Worm (Caenorhabditis elegans): ENCODE data around the gene srb-5.

srb-5 gene

DNA sequence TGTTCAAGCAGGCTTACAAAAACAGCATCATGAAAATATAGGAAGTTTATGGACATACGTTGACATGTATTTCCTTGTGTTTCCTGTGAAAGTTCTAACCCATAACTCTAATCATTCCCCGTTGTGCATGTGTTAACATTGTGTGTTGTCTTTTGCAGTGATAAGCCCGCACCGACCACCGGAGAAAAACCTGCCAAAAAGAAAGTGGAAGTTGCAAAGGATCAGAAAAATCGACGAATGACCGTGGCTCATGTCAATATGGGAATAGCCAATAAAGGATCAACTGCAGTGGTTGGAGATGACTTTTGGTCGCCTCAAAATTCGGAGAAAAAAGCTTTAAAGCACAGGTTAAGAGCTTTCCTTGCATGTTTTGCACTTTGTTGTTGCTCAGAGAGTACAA lies 42.1 kb upstream of the srb-5 start:
- TF ChIP-seq ztf-6 (GFP tag; IDR thresholded peaks at IDR 0.05), result no peak
- TF ChIP-seq aptf-2 (GFP tag; conservative IDR thresholded peaks at IDR 0.05), result no peak
- TF ChIP-seq K12H6.12 (tag; optimal IDR thresholded peaks at IDR 0.05), result no peak
- no peak for TF ChIP-seq dpff-1 (tag; optimal IDR thresholded peaks at IDR 0.05)
- no peak for TF ChIP-seq attf-5 (GFP tag; optimal IDR thresholded peaks at IDR 0.05)
- TF ChIP-seq ccch-3 (GFP tag; optimal IDR thresholded peaks at IDR 0.05), result no peak
- TF ChIP-seq nhr-179 (tag; optimal IDR thresholded peaks at IDR 0.05), result no peak
- TF ChIP-seq Y79H2A.3 (GFP tag; conservative IDR thresholded peaks at IDR 0.05), result no peak
- TF ChIP-seq dox-1 (GFP tag; IDR thresholded peaks at IDR 0.05), result no peak
- no peak for TF ChIP-seq snpc-4 (GFP tag; optimal IDR thresholded peaks at IDR 0.05)
- TF ChIP-seq snpc-4 (tag; optimal IDR thresholded peaks at IDR 0.05), result no peak
- no peak for TF ChIP-seq B0336.3 (GFP tag; IDR thresholded peaks at IDR 0.05)
- TF ChIP-seq ztf-22 (GFP tag; optimal IDR thresholded peaks at IDR 0.05), result no peak
- TF ChIP-seq pha-4 (tag; optimal IDR thresholded peaks at IDR 0.05), result no peak
- TF ChIP-seq snpc-1.3 (tag; optimal IDR thresholded peaks at IDR 0.05; ENCODE audit: insufficient read depth), result no peak
- no peak for TF ChIP-seq ZK185.1 (tag; optimal IDR thresholded peaks at IDR 0.05; ENCODE audit: poor library complexity, severe bottlenecking)

DNA sequence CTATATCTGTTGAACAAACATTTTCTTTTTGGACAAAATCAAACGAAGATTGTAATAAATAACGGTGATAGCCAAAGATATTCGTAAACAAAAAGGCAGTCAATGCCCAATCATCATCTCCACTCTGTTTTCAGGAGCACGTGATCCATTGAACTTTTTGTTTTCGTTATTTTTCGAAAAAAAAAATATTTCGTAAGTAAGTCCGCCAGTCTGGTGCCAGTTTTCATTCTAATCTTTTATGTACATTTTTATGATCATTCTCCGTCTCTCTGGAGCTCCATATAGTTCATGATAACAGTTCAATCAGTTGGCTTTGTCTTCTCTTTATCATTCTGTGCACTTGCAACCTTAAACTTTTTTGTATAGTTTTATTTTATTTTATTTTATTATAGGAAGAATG lies 39.7 kb upstream of the srb-5 start, which contains the start of gene ampd-1:
TSS of gene ampd-1 (plus strand) at position 393 of the 400 bp plus-strand sequence.
- no peak for TF ChIP-seq tbx-9 (tag; optimal IDR thresholded peaks at IDR 0.05; ENCODE audit: borderline replicate concordance)
- TF ChIP-seq nhr-80 (tag; optimal IDR thresholded peaks at IDR 0.05), result peak; percentile 47
- TF ChIP-seq rpc-1 (optimal IDR thresholded peaks at IDR 0.05), result no peak
- TF ChIP-seq rpc-1 (tag; optimal IDR thresholded peaks at IDR 0.05), result no peak
- TF ChIP-seq hlh-12 (tag; optimal IDR thresholded peaks at IDR 0.05), result no peak
- TF ChIP-seq cebp-1 (GFP tag; IDR thresholded peaks at IDR 0.05), result peak; percentile 44; the same call in 1 of the 2 replicates
- TF ChIP-seq cebp-1 (tag; optimal IDR thresholded peaks at IDR 0.05), result peak; percentile 64

DNA sequence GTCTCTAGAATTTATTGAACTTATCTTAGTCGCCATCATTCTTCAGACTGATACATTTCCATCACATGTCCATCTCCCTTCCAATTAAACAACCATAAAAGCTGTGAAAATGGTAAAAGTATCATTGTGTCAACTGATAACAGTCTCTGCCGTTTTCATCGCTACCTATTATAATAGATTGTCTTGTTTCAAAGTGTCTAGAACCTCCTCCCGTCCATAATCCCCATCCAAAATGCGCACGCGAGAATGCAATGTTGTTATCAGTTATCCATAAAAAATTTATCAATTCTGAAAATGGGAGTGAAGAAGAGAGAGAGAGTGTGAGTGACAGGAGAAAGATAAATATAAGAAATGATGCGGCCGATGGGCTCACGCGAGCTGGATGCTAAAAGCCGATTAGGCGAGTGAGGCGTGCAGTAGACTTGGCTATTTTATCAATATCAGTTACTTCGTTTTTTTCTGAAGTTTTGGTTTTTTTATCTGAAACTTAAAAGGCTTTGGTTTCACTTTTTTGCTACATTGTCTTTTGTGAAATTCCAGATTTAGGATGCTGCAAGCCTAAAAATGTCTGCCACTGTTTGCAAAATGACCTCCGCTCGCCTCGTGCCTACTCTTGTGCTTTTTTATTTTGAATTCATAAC lies 38.9 kb upstream of the srb-5 start:
- TF ChIP-seq Y53G8AR.9 (GFP tag; conservative IDR thresholded peaks at IDR 0.05) (0 out of 2 replicates have a peak, but pooled peaks have one; percentile 25), F22D6.2 (tag; optimal IDR thresholded peaks at IDR 0.05) (no peak), nhr-80 (tag; optimal IDR thresholded peaks at IDR 0.05) (peak; percentile 96), lin-40 (tag; optimal IDR thresholded peaks at IDR 0.05) (peak; percentile 56), ets-4 (GFP tag; optimal IDR thresholded peaks at IDR 0.05) (peak; percentile 39), nhr-90 (tag; optimal IDR thresholded peaks at IDR 0.05) (peak; percentile 57), madf-10 (tag; optimal IDR thresholded peaks at IDR 0.05) (peak; percentile 42), ztf-22 (GFP tag; optimal IDR thresholded peaks at IDR 0.05) (peak; percentile 85), ZK185.1 (tag; optimal IDR thresholded peaks at IDR 0.05; ENCODE audit: poor library complexity, severe bottlenecking) (no peak), ama-1 (optimal IDR thresholded peaks at IDR 0.05) (no peak), ama-1 (GFP tag; optimal IDR thresholded peaks at IDR 0.05) (no peak), atf-7 (tag; optimal IDR thresholded peaks at IDR 0.05) (peak; percentile 84), tlf-1 (GFP tag; optimal IDR thresholded peaks at IDR 0.05) (peak; percentile 15), B0336.3 (GFP tag; IDR thresholded peaks at IDR 0.05) (peak; percentile 45; the same call in 1 of the 2 replicates), gei-17 (GFP tag; optimal IDR thresholded peaks at IDR 0.05) (peak; percentile 4), let-607 (tag; optimal IDR thresholded peaks at IDR 0.05) (peak; percentile 21 to 73), aptf-2 (GFP tag; conservative IDR thresholded peaks at IDR 0.05) (no peak), tbp1 (GFP tag; optimal IDR thresholded peaks at IDR 0.05) (peak; percentile 40), snpc-4 (GFP tag; optimal IDR thresholded peaks at IDR 0.05) (no peak), snpc-4 (tag; optimal IDR thresholded peaks at IDR 0.05) (peak in 1 of 4 experiments; percentile 23), ekl-4 (GFP tag; IDR thresholded peaks at IDR 0.05) (no peak), cebp-1 (GFP tag; IDR thresholded peaks at IDR 0.05) (no peak), cebp-1 (tag; optimal IDR thresholded peaks at IDR 0.05) (peak; percentile 48), chd-7 (tag; optimal IDR thresholded peaks at IDR 0.05) (peak; percentile 64), unc-62 (GFP tag; optimal IDR thresholded peaks at IDR 0.05) (peak; percentile 63)
